Fruit fly (Drosophila melanogaster) whole organism, wandering third instar larva: ENCODE data around the gene Sgf11.

Experiments used
- Abd-B ChIP-seq: fragments of >200 bp; optimal IDR thresholded peaks from 2 replicates; lab custom pipeline; 2017; ENCODE audit warnings: missing biosample characterization, missing genetic modification characterization
- CG32264 ChIP-seq: fragments of 200-800 bp; sonication (Bioruptor generic); optimal IDR thresholded peaks from 2 replicates; lab custom pipeline; 2016; ENCODE audit warnings: missing biosample characterization, missing genetic modification characterization
- CrebA ChIP-seq: fragments of 200-800 bp; sonication (Bioruptor generic); optimal IDR thresholded peaks from 2 replicates; lab custom pipeline; 2016; ENCODE audit warnings: missing biosample characterization, mild to moderate bottlenecking, missing genetic modification characterization, borderline replicate concordance
- Dfd ChIP-seq: fragments of >200 bp; optimal IDR thresholded peaks from 2 replicates; lab custom pipeline; 2017; ENCODE audit warnings: missing biosample characterization, missing genetic modification characterization
- Dif ChIP-seq: fragments of 200-275, 200-300 bp; sonication (Bioruptor generic); optimal IDR thresholded peaks from 2 replicates; lab custom pipeline; 2018; ENCODE audit warnings: missing biosample characterization, missing genetic modification characterization; ENCODE audit not compliant: partially characterized antibody
- GATAd ChIP-seq: sonication (Bioruptor generic); optimal IDR thresholded peaks from 2 replicates; lab custom pipeline; 2016; ENCODE audit warnings: missing biosample characterization, missing genetic modification characterization
- HLH106 ChIP-seq: fragments of 200-800 bp; optimal IDR thresholded peaks from 3 replicates; lab custom pipeline; 2019; ENCODE audit warnings: missing biosample characterization, mild to moderate bottlenecking, missing genetic modification characterization, moderate library complexity
- Hnf4 ChIP-seq: fragments of 200-800 bp; sonication (Bioruptor generic); optimal IDR thresholded peaks from 2 replicates; lab custom pipeline; 2016; ENCODE audit warnings: missing biosample characterization, mild to moderate bottlenecking, missing genetic modification characterization
- Hr78 ChIP-seq: fragments of >200 bp; optimal IDR thresholded peaks from 2 replicates; lab custom pipeline; 2017; ENCODE audit warnings: missing biosample characterization, missing genetic modification characterization
- Hr83 ChIP-seq: fragments of 200-300 bp; sonication (Bioruptor generic); optimal IDR thresholded peaks from 2 replicates; lab custom pipeline; 2016; ENCODE audit warnings: missing biosample characterization, mild to moderate bottlenecking, missing genetic modification characterization, moderate library complexity; ENCODE audit not compliant: poor library complexity, severe bottlenecking
- Jra ChIP-seq: sonication (Bioruptor generic); optimal IDR thresholded peaks from 2 replicates; lab custom pipeline; 2016; ENCODE audit warnings: missing biosample characterization, missing genetic modification characterization
- Myc ChIP-seq: fragments of >200 bp; optimal IDR thresholded peaks from 2 replicates; lab custom pipeline; 2017
- N ChIP-seq: fragments of >200 bp; optimal IDR thresholded peaks from 2 replicates; lab custom pipeline; 2018; ENCODE audit warnings: missing biosample characterization, missing external identifiers, missing genetic modification characterization
- OdsH ChIP-seq: fragments of 200-800 bp; sonication (Bioruptor generic); optimal IDR thresholded peaks from 2 replicates; lab custom pipeline; 2016; ENCODE audit warnings: missing biosample characterization, mild to moderate bottlenecking, missing genetic modification characterization
- Rel ChIP-seq, 2 experiments: fragments of 200-800 bp; sonication (Bioruptor generic) in 1 of 2; optimal IDR thresholded peaks; 2 replicates in 1 of 2; 3 replicates in 1 of 2; lab custom pipeline; 2016 to 2019; ENCODE audit warnings: mild to moderate bottlenecking in 2 of 2, missing biosample characterization in 2 of 2, missing genetic modification characterization in 2 of 2, moderate library complexity in 1 of 2
- Sp1 ChIP-seq: fragments of 200-800 bp; sonication (Bioruptor generic); optimal IDR thresholded peaks from 3 replicates; lab custom pipeline; 2019; ENCODE audit warnings: missing biosample characterization, mild to moderate bottlenecking, missing genetic modification characterization, moderate library complexity
- Vsx2 ChIP-seq: fragments of 200-300, 225-300 bp; sonication (Bioruptor generic); optimal IDR thresholded peaks from 2 replicates; lab custom pipeline; 2018; ENCODE audit warnings: missing biosample characterization, missing genetic modification characterization; ENCODE audit not compliant: partially characterized antibody
- br ChIP-seq: fragments of 200-800 bp; sonication (Bioruptor generic); optimal IDR thresholded peaks from 2 replicates; lab custom pipeline; 2016; ENCODE audit warnings: missing biosample characterization, missing genetic modification characterization
- brk ChIP-seq: fragments of 200-800 bp; sonication (Bioruptor generic); optimal IDR thresholded peaks from 2 replicates; lab custom pipeline; 2016; ENCODE audit warnings: missing biosample characterization, mild to moderate bottlenecking, missing genetic modification characterization
- dl ChIP-seq, 2 experiments: fragments of 175-275, 200-275 bp in 1 of 2; fragments of 200-275 bp in 1 of 2; sonication (Bioruptor generic); optimal IDR thresholded peaks; lab custom pipeline; 2018; ENCODE audit warnings: mild to moderate bottlenecking in 2 of 2, missing biosample characterization in 2 of 2, missing genetic modification characterization in 2 of 2, moderate library complexity in 2 of 2; ENCODE audit not compliant: partially characterized antibody in 2 of 2, insufficient read depth in 1 of 2
- dmrt93B ChIP-seq: fragments of 200-800 bp; sonication (Bioruptor generic); optimal IDR thresholded peaks from 2 replicates; lab custom pipeline; 2018; ENCODE audit warnings: missing biosample characterization, mild to moderate bottlenecking, missing genetic modification characterization
- dsf ChIP-seq: sonication (Bioruptor generic); optimal IDR thresholded peaks from 2 replicates; lab custom pipeline; 2016; ENCODE audit warnings: missing biosample characterization, missing genetic modification characterization, borderline replicate concordance
- foxo ChIP-seq, 2 experiments: fragments of 200-800 bp; sonication (Bioruptor generic); optimal IDR thresholded peaks; 2 replicates in 1 of 2; 3 replicates in 1 of 2; lab custom pipeline; 2016 to 2017; ENCODE audit warnings: missing biosample characterization in 2 of 2, missing genetic modification characterization in 2 of 2
- fru ChIP-seq: fragments of 200-800 bp; sonication (Bioruptor generic); optimal IDR thresholded peaks from 3 replicates; lab custom pipeline; 2016; ENCODE audit warnings: missing biosample characterization, mild to moderate bottlenecking, missing genetic modification characterization
- jim ChIP-seq: fragments of 175-275, 200-325 bp; sonication (Bioruptor generic); optimal IDR thresholded peaks from 2 replicates; lab custom pipeline; 2016; ENCODE audit warnings: missing biosample characterization, mild to moderate bottlenecking, missing genetic modification characterization
- lola ChIP-seq: fragments of >200 bp; optimal IDR thresholded peaks from 2 replicates; lab custom pipeline; 2017; ENCODE audit warnings: missing biosample characterization, missing genetic modification characterization
- rgr ChIP-seq: fragments of 200-800 bp; sonication (Bioruptor generic); optimal IDR thresholded peaks from 3 replicates; lab custom pipeline; 2016; ENCODE audit warnings: missing biosample characterization, mild to moderate bottlenecking, missing genetic modification characterization
- sage ChIP-seq: fragments of 200-800 bp; sonication (Bioruptor generic); optimal IDR thresholded peaks from 2 replicates; lab custom pipeline; 2016; ENCODE audit warnings: missing biosample characterization, mild to moderate bottlenecking, missing genetic modification characterization
- sv ChIP-seq: fragments of 200-800 bp; sonication (Bioruptor generic); optimal IDR thresholded peaks from 3 replicates; lab custom pipeline; 2016; ENCODE audit warnings: missing biosample characterization, missing genetic modification characterization
- tai ChIP-seq: sonication (Bioruptor generic); optimal IDR thresholded peaks from 2 replicates; lab custom pipeline; 2016; ENCODE audit warnings: missing biosample characterization, missing genetic modification characterization
- usp ChIP-seq: fragments of >200 bp; optimal IDR thresholded peaks from 2 replicates; lab custom pipeline; 2017; ENCODE audit warnings: missing biosample characterization, missing genetic modification characterization
- woc ChIP-seq: sonication (Bioruptor generic); optimal IDR thresholded peaks from 2 replicates; lab custom pipeline; 2016; ENCODE audit warnings: missing biosample characterization, mild to moderate bottlenecking, missing genetic modification characterization

The Sgf11 gene

DNA sequence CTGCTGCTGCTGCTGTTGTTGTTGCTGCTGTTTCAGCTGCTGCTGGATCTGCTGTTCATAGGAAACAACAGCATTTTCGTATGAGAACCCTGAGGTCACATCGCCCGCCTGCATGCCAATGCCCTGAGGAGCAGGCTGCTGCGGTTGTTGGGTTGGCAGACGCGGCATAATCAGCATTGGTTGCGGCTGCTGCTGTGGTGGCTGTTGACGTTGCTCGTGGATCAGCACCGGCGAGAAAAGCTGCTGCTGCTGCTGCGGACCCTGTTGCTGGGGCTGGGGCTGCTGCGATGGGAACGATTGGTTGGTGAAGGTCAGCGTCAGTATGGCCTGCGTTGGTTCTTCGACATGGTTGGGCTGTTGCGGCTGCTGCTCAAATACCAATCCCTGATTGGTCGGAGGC, 11.8 kb downstream of the Sgf11 start:
- TF ChIP-seq GATAd (GFP tag; lab: Kevin White, UChicago) (no peak), OdsH (GFP tag; lab: Kevin White, UChicago) (no peak), dmrt93B (GFP tag; lab: Kevin White, UChicago) (no peak)
- TF ChIP-seq, all 38 proteins: peak for 0

dm6 chr3L:18667115-18667514, 14.5 kb downstream of the Sgf11 start, which contains the start of gene CG42495:
Gene CG42495 (plus strand): TSS chr3L:18667361.
- TF ChIP-seq Dfd (GFP tag; lab: Kevin White, UChicago) (no peak), Jra (GFP tag; lab: Kevin White, UChicago) (no peak), sv (GFP tag; lab: Kevin White, UChicago) (no peak), N (GFP tag; lab: Kevin White, UChicago) (no peak), Sp1 (no peak), Dif (GFP tag; lab: Kevin White, UChicago) (no peak), rgr (GFP tag; lab: Kevin White, UChicago) (no peak), br (GFP tag; lab: Kevin White, UChicago) (no peak), brk (GFP tag; lab: Kevin White, UChicago) (no peak), Vsx2 (GFP tag; lab: Kevin White, UChicago) (no peak), fru (peak; percentile 100), dsf (GFP tag; lab: Kevin White, UChicago) (no peak), CG32264 (no peak), Hr83 (peak; percentile 21), lola (GFP tag; lab: Kevin White, UChicago) (no peak), Myc (lab: Kevin White, UChicago) (peak; percentile 71), Rel (GFP tag; optimal IDR thresholded peaks at IDR 0.05; lab: Kevin White, UChicago) (no peak), Rel (tag; optimal IDR thresholded peaks at IDR 0.05; lab: Kevin White, UChicago) (peak; percentile 5), dl (GFP tag; optimal IDR thresholded peaks at IDR 0.05; lab: Kevin White, UChicago; ENCODE audit: insufficient read depth in 1 of 2, partially characterized antibody in 2 of 2) (no peak), CrebA (GFP tag; lab: Kevin White, UChicago) (no peak), HLH106 (tag; lab: Kevin White, UChicago) (no peak), Hnf4 (GFP tag; lab: Kevin White, UChicago) (no peak), woc (GFP tag; lab: Kevin White, UChicago) (no peak)

dm6 chr3L:18665594-18665993, 16.0 kb downstream of the Sgf11 start:
- TF ChIP-seq Dfd (GFP tag; lab: Kevin White, UChicago) (peak; percentile 92), Hnf4 (GFP tag; lab: Kevin White, UChicago) (no peak)

DNA sequence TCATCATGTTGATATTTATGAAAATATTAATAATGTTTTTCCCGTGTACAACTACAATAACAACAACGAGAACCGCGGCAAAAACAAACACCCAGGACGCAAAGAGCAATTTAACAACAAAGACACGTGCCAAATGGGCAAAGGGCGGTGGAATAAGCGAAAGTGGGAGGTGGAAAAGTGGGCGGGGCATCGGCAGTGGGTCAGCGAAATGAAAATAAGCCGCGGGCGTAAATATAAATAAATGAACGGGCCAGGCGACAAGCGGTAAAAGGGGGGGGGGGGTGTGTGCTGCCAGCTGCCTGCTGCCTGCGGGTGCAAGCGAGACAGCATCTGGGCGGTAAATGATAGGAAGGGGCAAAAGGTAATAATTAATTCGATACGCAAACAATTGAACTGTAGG, 27.9 kb downstream of the Sgf11 start:
- TF ChIP-seq N (GFP tag; lab: Kevin White, UChicago), result no peak
- no peak for TF ChIP-seq tai (GFP tag; lab: Kevin White, UChicago)
- no peak for TF ChIP-seq foxo (GFP tag; optimal IDR thresholded peaks at IDR 0.05; lab: Kevin White, UChicago)
- TF ChIP-seq OdsH (GFP tag; lab: Kevin White, UChicago), result no peak
- TF ChIP-seq jim, result no peak
- TF ChIP-seq Hr83, result no peak
- no peak for TF ChIP-seq Abd-B (GFP tag; lab: Kevin White, UChicago)
- TF ChIP-seq Dif (GFP tag; lab: Kevin White, UChicago), result no peak
- no peak for TF ChIP-seq dsf (GFP tag; lab: Kevin White, UChicago)
- no peak for TF ChIP-seq Dfd (GFP tag; lab: Kevin White, UChicago)
- no peak for TF ChIP-seq CG32264
- no peak for TF ChIP-seq Rel (GFP tag; optimal IDR thresholded peaks at IDR 0.05; lab: Kevin White, UChicago)
- no peak for TF ChIP-seq Rel (tag; optimal IDR thresholded peaks at IDR 0.05; lab: Kevin White, UChicago)
- TF ChIP-seq usp (GFP tag; lab: Kevin White, UChicago), result no peak
- TF ChIP-seq CrebA (GFP tag; lab: Kevin White, UChicago), result no peak
- no peak for TF ChIP-seq Myc (lab: Kevin White, UChicago)
- TF ChIP-seq Hr78 (GFP tag; lab: Kevin White, UChicago), result no peak

DNA sequence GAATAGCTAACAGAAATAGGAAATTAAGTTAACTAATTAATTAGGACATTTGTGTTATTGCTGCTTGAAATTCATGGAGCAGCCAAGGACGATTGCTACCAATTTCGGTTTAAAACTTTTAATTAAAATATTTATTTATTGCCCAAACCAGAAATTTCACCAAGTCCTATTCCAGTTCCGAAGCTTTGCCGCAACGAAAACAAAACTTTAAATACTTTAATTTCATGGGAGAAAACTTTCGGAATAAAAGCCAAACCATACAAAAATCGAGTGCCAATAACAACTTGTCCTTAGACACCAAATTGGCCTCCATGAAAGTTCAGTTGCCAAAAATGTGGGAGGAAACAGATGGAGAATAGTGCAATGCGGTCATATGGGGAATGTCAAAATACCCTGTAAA, 38.4 kb downstream of the Sgf11 start:
- TF ChIP-seq Dif (GFP tag; lab: Kevin White, UChicago) (no peak), CrebA (GFP tag; lab: Kevin White, UChicago) (no peak), foxo (GFP tag; optimal IDR thresholded peaks at IDR 0.05; lab: Kevin White, UChicago) (no peak), Dfd (GFP tag; lab: Kevin White, UChicago) (no peak), Vsx2 (GFP tag; lab: Kevin White, UChicago) (no peak), GATAd (GFP tag; lab: Kevin White, UChicago) (no peak), sage (no peak), lola (GFP tag; lab: Kevin White, UChicago) (no peak), Hnf4 (GFP tag; lab: Kevin White, UChicago) (no peak)
